Worm (Caenorhabditis elegans) whole organism, young adult: ENCODE data around the gene C25H3.1.

Experiments
- B0035.1 ChIP-seq: sonication (generic microtip); optimal IDR thresholded peaks from 2 replicates; lab custom pipeline; 2016; ENCODE audit warnings: missing genetic modification characterization, mild to moderate bottlenecking, missing compliant biosample characterization, missing genotype, missing genetic modification reagents
- B0261.1 ChIP-seq: sonication (generic microtip); optimal IDR thresholded peaks from 2 replicates; lab custom pipeline; 2016; ENCODE audit warnings: mild to moderate bottlenecking, missing genetic modification characterization, moderate library complexity, missing compliant biosample characterization
- C06A6.2 ChIP-seq: fragments of 200-800 bp; sonication (Bioruptor generic); conservative IDR thresholded peaks from 2 replicates; pipeline ENCODE4 v1.3.6; 2022; ENCODE audit warnings: missing genetic modification characterization, missing compliant biosample characterization
- F10E7.11 ChIP-seq: sonication (generic microtip); optimal IDR thresholded peaks from 2 replicates; lab custom pipeline; 2017; ENCODE audit warnings: mild to moderate bottlenecking, missing genetic modification characterization, moderate library complexity, missing compliant biosample characterization
- F57A8.1 ChIP-seq: fragments of 200-800 bp; sonication (Bioruptor generic); optimal IDR thresholded peaks from 2 replicates; lab custom pipeline; 2018; ENCODE audit warnings: mild to moderate bottlenecking, missing genetic modification characterization, moderate library complexity, missing compliant biosample characterization
- K11D2.4 ChIP-seq: fragments of 200-800 bp; sonication (Bioruptor generic); IDR thresholded peaks from 2 replicates; pipeline ENCODE4 v1.3.6; 2022; ENCODE audit warnings: missing genetic modification reagents, missing genetic modification characterization, missing compliant biosample characterization
- K12H6.12 ChIP-seq: fragments of 200-800 bp; sonication (Bioruptor generic); optimal IDR thresholded peaks from 2 replicates; lab custom pipeline; 2018; ENCODE audit warnings: mild to moderate bottlenecking, missing genetic modification characterization, missing compliant biosample characterization
- Y53F4B.3 ChIP-seq: fragments of 200-800 bp; sonication (Bioruptor generic); IDR thresholded peaks from 2 replicates; pipeline ENCODE4 v1.3.6; 2022; ENCODE audit warnings: missing genetic modification reagents, missing genetic modification characterization, missing compliant biosample characterization
- Y53G8AR.9 ChIP-seq: fragments of 200-800 bp; sonication (Bioruptor generic); conservative IDR thresholded peaks from 2 replicates; pipeline ENCODE4 v1.3.6; 2022; ENCODE audit warnings: missing genetic modification reagents, missing genetic modification characterization, missing compliant biosample characterization
- Y56A3A.18 ChIP-seq: fragments of 200-800 bp; sonication (Bioruptor generic); IDR thresholded peaks from 2 replicates; pipeline ENCODE4 v1.3.6; 2022; ENCODE audit warnings: missing genetic modification reagents, missing genetic modification characterization, missing compliant biosample characterization
- akir-1 ChIP-seq: fragments of 200-800 bp; sonication (Bioruptor generic); optimal IDR thresholded peaks from 2 replicates; lab custom pipeline; 2018; ENCODE audit warnings: mild to moderate bottlenecking, missing genetic modification characterization, moderate library complexity, missing compliant biosample characterization
- aptf-2 ChIP-seq: fragments of 200-800 bp; sonication (Bioruptor generic); conservative IDR thresholded peaks from 2 replicates; pipeline ENCODE4 v1.3.6; 2022; ENCODE audit warnings: missing genetic modification reagents, missing genetic modification characterization, missing compliant biosample characterization
- atf-7 ChIP-seq: sonication (generic microtip); optimal IDR thresholded peaks from 2 replicates; lab custom pipeline; 2017; ENCODE audit warnings: mild to moderate bottlenecking, missing genetic modification characterization, missing compliant biosample characterization
- attf-3 ChIP-seq: fragments of 200-800 bp; sonication (Bioruptor generic); conservative IDR thresholded peaks from 2 replicates; pipeline ENCODE4 v1.3.6; 2022; ENCODE audit warnings: missing genetic modification reagents, missing genetic modification characterization, missing compliant biosample characterization
- bed-1 ChIP-seq: fragments of 200-800 bp; sonication (Bioruptor generic); IDR thresholded peaks from 2 replicates; pipeline ENCODE4 v1.3.6; 2022; ENCODE audit warnings: missing genetic modification reagents, missing genetic modification characterization, missing compliant biosample characterization
- bed-2 ChIP-seq: fragments of 200-800 bp; sonication (Bioruptor generic); IDR thresholded peaks from 2 replicates; pipeline ENCODE4 v1.3.6; 2022; ENCODE audit warnings: missing genetic modification reagents, missing genetic modification characterization, missing compliant biosample characterization
- ceh-100 ChIP-seq: fragments of 200-800 bp; sonication (Bioruptor generic); IDR thresholded peaks from 2 replicates; pipeline ENCODE4 v1.3.6; 2022; ENCODE audit warnings: missing genetic modification reagents, missing genetic modification characterization, missing compliant biosample characterization
- ceh-91 ChIP-seq: fragments of 200-800 bp; sonication (Bioruptor generic); IDR thresholded peaks from 2 replicates; pipeline ENCODE4 v1.3.6; 2022; ENCODE audit warnings: missing genetic modification reagents, missing genetic modification characterization, missing compliant biosample characterization
- die-1 ChIP-seq: sonication (generic microtip); optimal IDR thresholded peaks from 2 replicates; lab custom pipeline; 2016; ENCODE audit warnings: missing genotype, mild to moderate bottlenecking, missing genetic modification characterization, missing compliant biosample characterization
- dox-1 ChIP-seq: fragments of 200-800 bp; sonication (Bioruptor generic); IDR thresholded peaks from 2 replicates; pipeline ENCODE4 v1.3.6; 2022; ENCODE audit warnings: missing genetic modification reagents, missing genetic modification characterization, missing compliant biosample characterization
- dpff-1 ChIP-seq: sonication (generic microtip); optimal IDR thresholded peaks from 2 replicates; lab custom pipeline; 2017; ENCODE audit warnings: mild to moderate bottlenecking, missing genetic modification characterization, missing compliant biosample characterization
- egl-18 ChIP-seq: fragments of 200-800 bp; sonication (Bioruptor generic); IDR thresholded peaks from 2 replicates; pipeline ENCODE4 v1.3.6; 2022; ENCODE audit warnings: missing genetic modification reagents, missing genetic modification characterization, missing compliant biosample characterization
- egrh-3 ChIP-seq: fragments of 200-800 bp; sonication (Bioruptor generic); IDR thresholded peaks from 2 replicates; pipeline ENCODE4 v1.3.6; 2022; ENCODE audit warnings: missing genetic modification reagents, missing genetic modification characterization, missing compliant biosample characterization
- fkh-3 ChIP-seq: sonication (generic microtip); optimal IDR thresholded peaks from 2 replicates; lab custom pipeline; 2016; ENCODE audit warnings: mild to moderate bottlenecking, missing genetic modification characterization, missing compliant biosample characterization
- hlh-12 ChIP-seq: sonication (generic microtip); optimal IDR thresholded peaks from 2 replicates; lab custom pipeline; 2016; ENCODE audit warnings: missing genetic modification characterization, missing compliant biosample characterization
- hlh-26 ChIP-seq: fragments of 200-800 bp; sonication (Bioruptor generic); conservative IDR thresholded peaks from 2 replicates; pipeline ENCODE4 v1.3.6; 2022; ENCODE audit warnings: missing genetic modification reagents, missing genetic modification characterization, missing compliant biosample characterization
- let-526 ChIP-seq: fragments of 200-800 bp; sonication (Bioruptor generic); IDR thresholded peaks from 2 replicates; pipeline ENCODE4 v1.3.6; 2022; ENCODE audit warnings: missing genetic modification reagents, missing genetic modification characterization, missing compliant biosample characterization
- let-607 ChIP-seq, 2 experiments: fragments of 200-800 bp in 1 of 2; sonication (Bioruptor generic) in 1 of 2; sonication (generic microtip) in 1 of 2; optimal IDR thresholded peaks; 2 replicates each; lab custom pipeline; 2016 to 2018; ENCODE audit warnings: mild to moderate bottlenecking in 2 of 2, missing compliant biosample characterization in 2 of 2, missing genetic modification characterization in 2 of 2, moderate library complexity in 2 of 2, missing genotype in 1 of 2
- lsl-1 ChIP-seq: fragments of 200-800 bp; sonication (Bioruptor generic); optimal IDR thresholded peaks from 2 replicates; lab custom pipeline; 2018; ENCODE audit warnings: mild to moderate bottlenecking, missing genetic modification characterization, moderate library complexity, missing compliant biosample characterization
- lsy-27 ChIP-seq: sonication (generic microtip); optimal IDR thresholded peaks from 2 replicates; lab custom pipeline; 2017; ENCODE audit warnings: missing genetic modification characterization, mild to moderate bottlenecking, missing compliant biosample characterization, antibody characterized with exemption, missing genotype, borderline replicate concordance; ENCODE audit not compliant: insufficient read depth
- madf-10 ChIP-seq: sonication (generic microtip); optimal IDR thresholded peaks from 2 replicates; lab custom pipeline; 2016; ENCODE audit warnings: mild to moderate bottlenecking, missing genetic modification characterization, missing compliant biosample characterization
- madf-6 ChIP-seq: fragments of 200-800 bp; sonication (Bioruptor generic); IDR thresholded peaks from 2 replicates; pipeline ENCODE4 v1.3.6; 2022; ENCODE audit warnings: missing genetic modification reagents, missing genetic modification characterization, missing compliant biosample characterization
- mcd-1 ChIP-seq: fragments of 200-800 bp; sonication (Bioruptor generic); IDR thresholded peaks from 2 replicates; pipeline ENCODE4 v1.3.6; 2022; ENCODE audit warnings: missing genetic modification reagents, missing genetic modification characterization, missing compliant biosample characterization
- mel-28 ChIP-seq: sonication (generic microtip); optimal IDR thresholded peaks from 2 replicates; lab custom pipeline; 2016; ENCODE audit warnings: borderline replicate concordance, mild to moderate bottlenecking, missing genetic modification characterization, missing compliant biosample characterization
- mxl-1 ChIP-seq: sonication (generic microtip); optimal IDR thresholded peaks from 2 replicates; lab custom pipeline; 2016; ENCODE audit warnings: missing genetic modification characterization, missing compliant biosample characterization
- nfyb-1 ChIP-seq: fragments of 200-800 bp; sonication (Bioruptor generic); IDR thresholded peaks from 2 replicates; pipeline ENCODE4 v1.3.6; 2022; ENCODE audit warnings: missing genetic modification reagents, missing genetic modification characterization, missing compliant biosample characterization
- nhr-120 ChIP-seq: fragments of 200-800 bp; sonication (Bioruptor generic); IDR thresholded peaks from 2 replicates; pipeline ENCODE4 v1.3.6; 2022; ENCODE audit warnings: missing genetic modification characterization, missing compliant biosample characterization
- nhr-27 ChIP-seq: fragments of 200-800 bp; sonication (Bioruptor generic); optimal IDR thresholded peaks from 2 replicates; lab custom pipeline; 2018; ENCODE audit warnings: mild to moderate bottlenecking, missing genetic modification characterization, moderate library complexity, missing compliant biosample characterization
- rec-8 ChIP-seq, 2 experiments: sonication (generic microtip); optimal IDR thresholded peaks; 2 replicates each; lab custom pipeline; 2016; ENCODE audit warnings: mild to moderate bottlenecking in 2 of 2, missing genetic modification characterization in 2 of 2, missing genetic modification reagents in 2 of 2, missing genotype in 2 of 2, missing biosample characterization in 1 of 2, missing compliant biosample characterization in 1 of 2, moderate library complexity in 1 of 2
- repo-1 ChIP-seq: sonication (generic microtip); optimal IDR thresholded peaks from 2 replicates; lab custom pipeline; 2017; ENCODE audit warnings: mild to moderate bottlenecking, missing genetic modification characterization, missing compliant biosample characterization
- snpc-1.1 ChIP-seq: sonication (generic microtip); optimal IDR thresholded peaks from 2 replicates; lab custom pipeline; 2017; ENCODE audit warnings: missing genetic modification characterization, mild to moderate bottlenecking, missing compliant biosample characterization, antibody characterized with exemption, moderate library complexity, missing genotype, missing genetic modification reagents; ENCODE audit not compliant: insufficient read depth
- snpc-4 ChIP-seq, 5 experiments: fragments of 150-350 bp in 1 of 5; sonication (generic microtip) in 4 of 5; optimal IDR thresholded peaks; 2 replicates each; lab custom pipeline; 2014 to 2018; ENCODE audit warnings: missing genetic modification characterization in 5 of 5, missing biosample characterization in 3 of 5, antibody characterized with exemption in 2 of 5, mild to moderate bottlenecking in 2 of 5, missing compliant biosample characterization in 2 of 5, missing genotype in 2 of 5, moderate library complexity in 2 of 5, missing genetic modification reagents in 1 of 5
- unc-130 ChIP-seq: sonication (generic microtip); optimal IDR thresholded peaks from 2 replicates; lab custom pipeline; 2016; ENCODE audit warnings: missing genetic modification reagents, missing genetic modification characterization, missing compliant biosample characterization
- unc-62 ChIP-seq: fragments of 150-350 bp; optimal IDR thresholded peaks from 2 replicates; lab custom pipeline; 2014; ENCODE audit warnings: missing biosample characterization, missing genetic modification reagents, missing genetic modification characterization
- xnd-1 ChIP-seq: sonication (generic microtip); optimal IDR thresholded peaks from 2 replicates; lab custom pipeline; 2016; ENCODE audit warnings: missing genotype, missing genetic modification reagents, missing genetic modification characterization, missing compliant biosample characterization
- ztf-22 ChIP-seq: fragments of 200-800 bp; sonication (Bioruptor generic); optimal IDR thresholded peaks from 2 replicates; lab custom pipeline; 2018; ENCODE audit warnings: mild to moderate bottlenecking, missing genetic modification characterization, moderate library complexity, missing compliant biosample characterization
- ztf-26 ChIP-seq: sonication (generic microtip); optimal IDR thresholded peaks from 2 replicates; lab custom pipeline; 2017; ENCODE audit warnings: missing genetic modification characterization, missing compliant biosample characterization
- ztf-3 ChIP-seq: fragments of 200-800 bp; sonication (Bioruptor generic); optimal IDR thresholded peaks from 2 replicates; lab custom pipeline; 2018; ENCODE audit warnings: mild to moderate bottlenecking, missing genetic modification characterization, missing compliant biosample characterization

The C25H3.1 gene

DNA sequence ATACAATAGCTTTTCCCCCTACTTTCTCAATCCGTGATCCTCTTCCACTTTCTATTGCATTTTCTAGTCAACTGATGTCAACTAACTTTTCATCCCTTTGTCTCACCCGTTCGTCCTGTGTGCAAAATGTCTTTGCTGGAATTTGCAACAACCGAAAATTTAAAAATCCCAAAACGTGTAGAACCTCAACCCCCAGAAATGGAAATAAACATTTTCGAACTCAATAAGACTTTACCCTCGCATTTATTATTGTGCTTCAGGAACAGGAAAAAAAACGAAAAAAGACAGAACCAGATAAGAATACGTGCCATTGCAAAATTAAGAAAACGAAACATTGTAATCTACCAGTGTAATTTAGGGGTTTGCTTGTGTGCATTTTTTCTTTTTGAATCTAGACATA, 13.3 kb downstream of the C25H3.1 start (continued):
- TF ChIP-seq madf-6 (GFP tag; lab: Robert Waterston, UW) (peak; percentile 40; the same call in 1 of the 2 replicates), die-1 (no peak), bed-1 (GFP tag; lab: Robert Waterston, UW) (no peak), atf-7 (tag; lab: Kevin White, UChicago) (no peak), repo-1 (tag; lab: Kevin White, UChicago) (no peak), unc-62 (GFP tag; lab: Kevin White, UChicago) (no peak), egl-18 (GFP tag; lab: Robert Waterston, UW) (no peak), Y53G8AR.9 (GFP tag; lab: Robert Waterston, UW) (no peak), dpff-1 (no peak), F57A8.1 (GFP tag; lab: Kevin White, UChicago) (no peak), dox-1 (GFP tag; lab: Robert Waterston, UW) (no peak), nhr-27 (tag; lab: Kevin White, UChicago) (no peak), akir-1 (GFP tag; lab: Kevin White, UChicago) (no peak), nfyb-1 (GFP tag; lab: Robert Waterston, UW) (peak; percentile 58; the same call in 1 of the 2 replicates), lsl-1 (GFP tag; lab: Kevin White, UChicago) (no peak), ztf-22 (no peak), let-526 (GFP tag; lab: Robert Waterston, UW) (no peak), ceh-91 (GFP tag; lab: Robert Waterston, UW) (no peak), F10E7.11 (tag; lab: Kevin White, UChicago) (no peak), ceh-100 (GFP tag; lab: Robert Waterston, UW) (no peak; the same call in 1 of the 2 replicates), mel-28 (no peak), xnd-1 (tag; lab: Kevin White, UChicago) (no peak), let-607 (tag; optimal IDR thresholded peaks at IDR 0.05; lab: Kevin White, UChicago) (no peak), hlh-12 (no peak), Y56A3A.18 (GFP tag; lab: Robert Waterston, UW) (no peak), fkh-3 (no peak), rec-8 (tag; optimal IDR thresholded peaks at IDR 0.05; lab: Kevin White, UChicago) (no peak), hlh-26 (no peak), unc-130 (no peak), bed-2 (no peak), mxl-1 (tag; lab: Kevin White, UChicago) (no peak), ztf-26 (tag; lab: Kevin White, UChicago) (no peak), snpc-1.1 (tag; lab: Kevin White, UChicago) (no peak), B0035.1 (tag; lab: Kevin White, UChicago) (no peak), lsy-27 (tag; lab: Kevin White, UChicago) (no peak), madf-10 (tag; lab: Kevin White, UChicago) (no peak), C06A6.2 (GFP tag; lab: Robert Waterston, UW) (no peak), ztf-3 (GFP tag; lab: Kevin White, UChicago) (no peak), Y53F4B.3 (GFP tag; lab: Robert Waterston, UW) (no peak), K12H6.12 (no peak), K11D2.4 (GFP tag; lab: Robert Waterston, UW) (no peak), mcd-1 (GFP tag; lab: Robert Waterston, UW) (no peak), nhr-120 (no peak), attf-3 (GFP tag; lab: Robert Waterston, UW) (no peak), egrh-3 (GFP tag; lab: Robert Waterston, UW) (no peak), snpc-4 (GFP tag; optimal IDR thresholded peaks at IDR 0.05; lab: Kevin White, UChicago) (peak; percentile 24), snpc-4 (tag; optimal IDR thresholded peaks at IDR 0.05; lab: Kevin White, UChicago) (peak in 1 of 4 experiments; percentile 30), B0261.1 (tag; lab: Kevin White, UChicago) (no peak), aptf-2 (GFP tag; lab: Robert Waterston, UW) (no peak)
